Worm (Caenorhabditis elegans): ENCODE data around the gene tag-124.

Gene tag-124

DNA sequence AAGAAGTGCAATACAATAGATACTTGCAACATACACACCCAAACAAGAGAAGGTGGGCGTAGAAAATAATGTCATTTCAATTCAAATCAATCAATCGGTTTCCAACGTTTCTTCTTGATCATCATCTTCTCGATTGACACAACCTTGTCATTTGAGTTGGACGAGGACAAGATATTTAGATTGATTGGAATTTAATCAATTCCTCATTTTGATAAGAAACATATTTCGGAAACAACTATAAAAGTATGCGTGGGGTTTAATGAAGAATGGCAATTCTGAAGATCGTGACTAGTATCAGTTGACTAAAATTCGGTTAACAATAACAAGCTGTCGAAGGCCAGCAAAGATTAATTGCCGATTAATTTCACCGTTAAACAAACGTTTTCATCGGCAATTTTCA lies 29.5 kb downstream of the tag-124 start (continued):
- TF ChIP-seq lin-13 (GFP tag; optimal IDR thresholded peaks at IDR 0.05): peak; percentile 21
- no peak for TF ChIP-seq ceh-82 (tag; optimal IDR thresholded peaks at IDR 0.05)
- no peak for TF ChIP-seq saeg-2 (GFP tag; IDR thresholded peaks at IDR 0.05)
- no peak for TF ChIP-seq aha-1 (tag)
- peak; percentile 65 for TF ChIP-seq T20F7.1 (GFP tag; optimal IDR thresholded peaks at IDR 0.05)
- TF ChIP-seq nhr-11 (tag; optimal IDR thresholded peaks at IDR 0.05): no peak
- 0 out of 2 replicates have a peak, but pooled peaks have one; percentile 10 for TF ChIP-seq zfp-3 (GFP tag; conservative IDR thresholded peaks at IDR 0.05)
- no peak for TF ChIP-seq lir-3 (tag; optimal IDR thresholded peaks at IDR 0.05)
- TF ChIP-seq sdz-12 (GFP tag; optimal IDR thresholded peaks at IDR 0.05): no peak
- TF ChIP-seq hmg-1.1 (GFP tag; IDR thresholded peaks at IDR 0.05): no peak
- TF ChIP-seq lin-39 (tag; optimal IDR thresholded peaks at IDR 0.05): no peak
- TF ChIP-seq daf-16 (GFP tag; optimal IDR thresholded peaks at IDR 0.05): no peak
- peak; percentile 19 for TF ChIP-seq daf-16 (tag; optimal IDR thresholded peaks at IDR 0.05)
- TF ChIP-seq Y105C5A.15 (GFP tag; IDR thresholded peaks at IDR 0.05): no peak
- no peak for TF ChIP-seq unc-130 (GFP tag; optimal IDR thresholded peaks at IDR 0.05)
- TF ChIP-seq nhr-102 (tag; optimal IDR thresholded peaks at IDR 0.05): peak; percentile 12
- TF ChIP-seq dmd-6 (GFP tag; IDR thresholded peaks at IDR 0.05): peak; percentile 89
- TF ChIP-seq tag-97 (GFP tag; IDR thresholded peaks at IDR 0.05): no peak
- no peak for TF ChIP-seq snpc-1.2 (GFP tag; IDR thresholded peaks at IDR 0.05)
- no peak for TF ChIP-seq aly-2 (tag; optimal IDR thresholded peaks at IDR 0.05)
- 0 out of 2 replicates have a peak, but pooled peaks have one; percentile 32 for TF ChIP-seq ceh-20 (GFP tag; IDR thresholded peaks at IDR 0.05)
- TF ChIP-seq R02D3.7 (tag; optimal IDR thresholded peaks at IDR 0.05): no peak
- no peak for TF ChIP-seq nhr-28 (tag; optimal IDR thresholded peaks at IDR 0.05)
- no peak for TF ChIP-seq zip-11 (GFP tag; IDR thresholded peaks at IDR 0.05)
- TF ChIP-seq lin-1 (GFP tag; IDR thresholded peaks at IDR 0.05): 0 out of 2 replicates have a peak, but pooled peaks have one; percentile 10

DNA sequence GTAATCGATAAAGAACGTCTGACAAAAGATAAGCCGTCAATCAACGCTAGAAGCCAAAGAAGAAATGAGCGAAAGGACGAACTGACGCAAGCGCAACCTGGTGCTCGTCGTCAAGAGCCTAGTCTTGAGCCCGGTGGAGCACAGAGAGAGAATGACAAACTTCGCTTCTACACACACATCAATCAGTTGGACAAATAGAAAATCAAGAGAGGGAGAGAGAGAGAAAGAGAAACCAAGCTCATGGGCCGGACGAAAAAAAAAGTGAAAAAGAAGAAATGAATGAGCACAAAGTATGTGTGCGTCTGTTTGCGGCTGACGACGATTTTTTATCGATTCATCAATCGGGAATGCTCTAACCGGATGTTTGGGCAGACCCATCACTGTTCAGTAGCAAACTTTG lies 30.0 kb downstream of the tag-124 start:
- TF ChIP-seq hlh-30 (tag; optimal IDR thresholded peaks at IDR 0.05; ENCODE audit: insufficient read depth) (peak; percentile 19), mxl-3 (GFP tag; optimal IDR thresholded peaks at IDR 0.05) (no peak), aha-1 (tag) (peak; percentile 96), dmd-6 (GFP tag; IDR thresholded peaks at IDR 0.05) (peak; percentile 16; the same call in 1 of the 2 replicates), dpl-1 (GFP tag; optimal IDR thresholded peaks at IDR 0.05) (no peak), nhr-28 (tag; optimal IDR thresholded peaks at IDR 0.05) (peak; percentile 37), hlh-11 (tag; optimal IDR thresholded peaks at IDR 0.05) (peak; percentile 60), daf-16 (GFP tag; optimal IDR thresholded peaks at IDR 0.05) (peak in 1 of 2 experiments; percentile 50), daf-16 (tag; optimal IDR thresholded peaks at IDR 0.05) (no peak), vab-7 (GFP tag; IDR thresholded peaks at IDR 0.05) (no peak), mdl-1 (tag; optimal IDR thresholded peaks at IDR 0.05) (peak in 1 of 2 experiments; percentile 11), dmd-9 (GFP tag; IDR thresholded peaks at IDR 0.05) (no peak), spr-3 (GFP tag; optimal IDR thresholded peaks at IDR 0.05) (no peak), set-16 (GFP tag; IDR thresholded peaks at IDR 0.05) (peak; percentile 27; the same call in 1 of the 2 replicates), mes-2 (tag; optimal IDR thresholded peaks at IDR 0.05; ENCODE audit: poor library complexity, severe bottlenecking) (no peak), zip-2 (tag; optimal IDR thresholded peaks at IDR 0.05) (no peak), lin-15B (tag; optimal IDR thresholded peaks at IDR 0.05) (no peak), nhr-102 (tag; optimal IDR thresholded peaks at IDR 0.05) (no peak), F10B5.3 (tag; optimal IDR thresholded peaks at IDR 0.05) (no peak), unc-62 (GFP tag; optimal IDR thresholded peaks at IDR 0.05 in 1 of 2) (peak in 1 of 2 experiments; percentile 71), unc-62 (tag; optimal IDR thresholded peaks at IDR 0.05) (no peak), mdt-29 (GFP tag; IDR thresholded peaks at IDR 0.05) (no peak), madf-5 (GFP tag; IDR thresholded peaks at IDR 0.05) (no peak), tra-1 (GFP tag; IDR thresholded peaks at IDR 0.05) (no peak), Y75B8A.6 (GFP tag; IDR thresholded peaks at IDR 0.05) (no peak), ZK546.5 (tag; optimal IDR thresholded peaks at IDR 0.05) (no peak), R02D3.7 (tag; optimal IDR thresholded peaks at IDR 0.05) (no peak), aly-2 (tag; optimal IDR thresholded peaks at IDR 0.05) (no peak), ceh-20 (GFP tag; IDR thresholded peaks at IDR 0.05) (no peak; the same call in 1 of the 2 replicates), zfp-2 (tag; optimal IDR thresholded peaks at IDR 0.05) (no peak), fos-1 (tag; optimal IDR thresholded peaks at IDR 0.05) (no peak), nhr-11 (tag; optimal IDR thresholded peaks at IDR 0.05) (peak; percentile 67), nhr-6 (tag; optimal IDR thresholded peaks at IDR 0.05) (peak; percentile 7), hif-1 (tag; optimal IDR thresholded peaks at IDR 0.05) (no peak), dmd-8 (GFP tag; IDR thresholded peaks at IDR 0.05) (no peak)

Measured in whole organism, L4 larva.